Worm (Caenorhabditis elegans) whole organism, late embryonic: Measurements from ENCODE around the gene T19H12.15.

Experiments used
- F13H6.1 ChIP-seq: sonication (generic microtip); optimal IDR thresholded peaks from 2 replicates; lab custom pipeline; 2016; ENCODE audit warnings: missing genetic modification characterization, missing compliant biosample characterization
- K02D7.2 ChIP-seq: sonication (generic microtip); optimal IDR thresholded peaks from 2 replicates; lab custom pipeline; 2017; ENCODE audit warnings: mild to moderate bottlenecking, missing genetic modification characterization, missing compliant biosample characterization
- fax-1 ChIP-seq: sonication (generic microtip); optimal IDR thresholded peaks from 2 replicates; lab custom pipeline; 2016; ENCODE audit warnings: missing genotype, missing genetic modification characterization, missing compliant biosample characterization
- fkh-10 ChIP-seq: fragments of 150-350 bp; optimal IDR thresholded peaks from 2 replicates; lab custom pipeline; 2014; ENCODE audit warnings: missing biosample characterization, missing genetic modification reagents, missing genetic modification characterization
- hlh-30 ChIP-seq: sonication (generic microtip); optimal IDR thresholded peaks from 2 replicates; lab custom pipeline; 2017; ENCODE audit warnings: antibody characterized with exemption, missing genetic modification characterization, missing compliant biosample characterization; ENCODE audit not compliant: insufficient read depth
- nhr-11 ChIP-seq: fragments of 150-350 bp; optimal IDR thresholded peaks from 2 replicates; lab custom pipeline; 2014; ENCODE audit warnings: missing biosample characterization, missing genetic modification characterization
- pros-1 ChIP-seq: fragments of 150-350 bp; optimal IDR thresholded peaks from 2 replicates; lab custom pipeline; 2014; ENCODE audit warnings: missing biosample characterization, missing genetic modification reagents, missing genetic modification characterization
- sdc-2 ChIP-seq: sonication (generic microtip); optimal IDR thresholded peaks from 2 replicates; lab custom pipeline; 2016; ENCODE audit warnings: missing genotype, missing genetic modification characterization, missing compliant biosample characterization
- ttx-3 ChIP-seq: sonication (generic microtip); optimal IDR thresholded peaks from 2 replicates; lab custom pipeline; 2016; ENCODE audit warnings: missing genetic modification reagents, missing genetic modification characterization, missing compliant biosample characterization
- unc-55 ChIP-seq: sonication (generic microtip); optimal IDR thresholded peaks from 2 replicates; lab custom pipeline; 2017; ENCODE audit warnings: missing biosample characterization, missing genetic modification reagents, missing genetic modification characterization
- ztf-16 ChIP-seq: sonication (generic microtip); optimal IDR thresholded peaks from 2 replicates; lab custom pipeline; 2017; ENCODE audit warnings: missing genetic modification characterization, missing compliant biosample characterization

DNA sequence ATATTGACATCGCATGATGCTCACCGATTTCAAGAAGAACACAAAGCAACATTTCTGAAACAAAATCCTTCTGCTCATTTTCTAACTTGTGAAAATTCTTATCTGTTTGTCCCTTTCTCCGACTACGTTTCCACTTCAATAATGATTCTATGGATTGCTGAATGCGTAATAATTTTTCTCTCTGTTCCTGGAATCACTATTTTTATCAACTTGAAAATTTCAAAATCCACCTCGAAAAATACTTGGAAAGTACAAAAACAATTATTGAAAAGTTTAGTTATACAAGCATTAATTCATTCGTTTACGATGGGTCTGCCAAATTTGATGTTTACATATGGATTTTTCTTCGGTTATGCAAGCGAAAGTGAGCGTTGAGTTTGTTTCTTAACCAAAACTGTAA is 42.9 kb upstream of the T19H12.15 start, which contains the start of gene srh-22:
- no peak for TF ChIP-seq fax-1 (tag; lab: Kevin White, UChicago)
- no peak for TF ChIP-seq F13H6.1 (tag; lab: Kevin White, UChicago)
- no peak for TF ChIP-seq ztf-16 (tag; lab: Kevin White, UChicago)
- TF ChIP-seq nhr-11: no peak
- TF ChIP-seq K02D7.2 (tag; lab: Kevin White, UChicago): no peak
- no peak for TF ChIP-seq unc-55 (GFP tag; lab: Kevin White, UChicago)
- TF ChIP-seq ttx-3 (tag; lab: Kevin White, UChicago): no peak
- TF ChIP-seq fkh-10 (GFP tag; lab: Kevin White, UChicago): no peak
- no peak for TF ChIP-seq pros-1 (tag; lab: Kevin White, UChicago)
- no peak for TF ChIP-seq sdc-2 (tag; lab: Kevin White, UChicago)
- TF ChIP-seq hlh-30 (tag; lab: Kevin White, UChicago): no peak
